Fruit fly (Drosophila melanogaster): ENCODE measurements around the gene CG42613.

DNA sequence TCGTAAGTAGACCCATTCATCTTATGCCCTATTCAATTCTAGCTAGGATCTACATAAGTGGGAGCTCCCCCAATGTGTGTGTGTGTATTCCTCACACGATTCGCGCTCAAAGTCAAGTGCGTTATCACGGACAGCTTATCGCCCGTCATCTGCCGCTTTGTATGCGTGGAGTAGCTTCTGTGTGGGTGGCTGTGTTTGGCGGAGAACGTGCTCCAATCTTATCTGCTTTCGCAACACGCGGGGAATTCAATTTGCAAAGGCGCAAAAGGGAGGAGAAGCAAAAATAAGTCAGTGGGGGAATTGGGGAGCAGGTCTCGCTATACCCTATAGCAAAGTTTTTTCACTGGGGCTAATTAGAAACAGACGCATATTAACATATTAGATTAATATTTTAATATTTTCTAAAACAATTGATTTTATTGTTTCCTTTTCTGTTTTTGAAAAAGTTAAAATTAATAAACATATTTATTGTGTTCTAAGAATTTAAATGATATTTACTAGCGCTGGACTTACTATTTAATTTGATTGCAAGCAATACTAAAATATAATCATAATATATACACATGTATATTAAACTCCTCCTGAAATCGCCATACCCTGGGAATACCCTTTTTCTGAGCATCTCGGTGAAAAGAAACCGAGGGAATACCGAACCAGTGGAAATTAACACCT, 56.3 kb downstream of the CG42613 start:
- TF ChIP-seq CG8478 (optimal IDR thresholded peaks at IDR 0.05) (no peak), CTCF (optimal IDR thresholded peaks at IDR 0.05) (no peak)
